Worm (Caenorhabditis elegans): ENCODE results near the gene F40G9.6.

DNA sequence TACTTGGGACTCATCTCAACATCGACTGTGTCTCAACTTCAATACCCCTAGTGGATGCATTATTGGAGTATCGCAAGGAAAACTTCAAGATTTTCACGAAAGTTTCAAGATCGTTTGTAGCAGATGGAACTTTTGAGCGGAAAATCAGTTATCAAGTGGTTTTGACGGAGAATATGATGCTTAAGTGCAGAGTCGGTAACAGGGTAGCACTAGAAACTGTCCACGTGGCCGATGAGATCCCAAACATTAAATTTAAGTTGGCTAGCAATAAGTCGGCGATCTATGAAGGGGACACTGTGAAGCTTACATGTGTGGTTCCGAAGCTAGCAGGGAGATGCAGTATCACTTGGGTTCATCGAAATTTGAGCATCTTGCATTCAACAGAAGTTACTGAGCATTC lies 20.2 kb upstream of the F40G9.6 start:
- no peak for TF ChIP-seq pqm-1 (tag; optimal IDR thresholded peaks at IDR 0.05)
- no peak for TF ChIP-seq ama-1 (optimal IDR thresholded peaks at IDR 0.05)
- TF ChIP-seq efl-1 (optimal IDR thresholded peaks at IDR 0.05): no peak
- TF ChIP-seq efl-1 (GFP tag; optimal IDR thresholded peaks at IDR 0.05 in 1 of 2): no peak
- no peak for TF ChIP-seq elt-3 (tag; optimal IDR thresholded peaks at IDR 0.05)
